Worm (Caenorhabditis elegans): ENCODE measurements around the gene pals-24.

ce11 chrIII:169478-169877 is 49.2 kb downstream of the pals-24 start, which contains the start of gene F40G9.18:
- no peak for TF ChIP-seq T22C8.4 (GFP tag; IDR thresholded peaks at IDR 0.05)
- no peak for TF ChIP-seq ref-1 (GFP tag; conservative IDR thresholded peaks at IDR 0.05)
- TF ChIP-seq flt-1 (GFP tag; IDR thresholded peaks at IDR 0.05) = no peak
- no peak for TF ChIP-seq cog-1 (tag; optimal IDR thresholded peaks at IDR 0.05)
- TF ChIP-seq klf-2 (GFP tag; conservative IDR thresholded peaks at IDR 0.05) = no peak
- TF ChIP-seq tab-1 (GFP tag; IDR thresholded peaks at IDR 0.05) = no peak
- TF ChIP-seq ztf-23 (GFP tag; IDR thresholded peaks at IDR 0.05) = no peak
